Worm (Caenorhabditis elegans) whole organism, late embryonic: Measurements from ENCODE around the gene ZK1055.2.
A peak's percentile ranks its signal among the peaks of the same experiment; 100 is the strongest.

Experiments used
- C38D4.7 ChIP-seq: fragments of 200-800 bp; sonication (Bioruptor generic); optimal IDR thresholded peaks from 2 replicates; lab custom pipeline; 2018; ENCODE audit warnings: mild to moderate bottlenecking, missing genetic modification characterization, moderate library complexity, missing compliant biosample characterization
- K02D7.2 ChIP-seq: sonication (generic microtip); optimal IDR thresholded peaks from 2 replicates; lab custom pipeline; 2017; ENCODE audit warnings: mild to moderate bottlenecking, missing genetic modification characterization, missing compliant biosample characterization
- T23F11.4 ChIP-seq: fragments of 200-800 bp; sonication (Bioruptor generic); optimal IDR thresholded peaks from 2 replicates; lab custom pipeline; 2018; ENCODE audit warnings: mild to moderate bottlenecking, missing genetic modification characterization, missing compliant biosample characterization
- ceh-18 ChIP-seq: sonication (generic microtip); optimal IDR thresholded peaks from 2 replicates; lab custom pipeline; 2016; ENCODE audit warnings: missing genetic modification characterization, missing compliant biosample characterization
- ceh-19 ChIP-seq: fragments of 200-800 bp; sonication (Bioruptor generic); optimal IDR thresholded peaks from 2 replicates; lab custom pipeline; 2018; ENCODE audit warnings: mild to moderate bottlenecking, missing genetic modification characterization, missing compliant biosample characterization
- ceh-2 ChIP-seq: sonication (generic microtip); optimal IDR thresholded peaks from 2 replicates; lab custom pipeline; 2016; ENCODE audit warnings: missing genotype, missing genetic modification characterization, missing compliant biosample characterization
- ceh-31 ChIP-seq: sonication (generic microtip); optimal IDR thresholded peaks from 2 replicates; lab custom pipeline; 2016; ENCODE audit warnings: missing genetic modification characterization, missing compliant biosample characterization
- ceh-45 ChIP-seq: fragments of 200-800 bp; sonication (Bioruptor generic); IDR thresholded peaks from 2 replicates; pipeline ENCODE4 v1.3.6; 2022; ENCODE audit warnings: missing genetic modification reagents, missing genetic modification characterization, missing compliant biosample characterization
- ceh-6 ChIP-seq: fragments of 200-800 bp; sonication (Bioruptor generic); optimal IDR thresholded peaks from 2 replicates; lab custom pipeline; 2018; ENCODE audit warnings: mild to moderate bottlenecking, missing genetic modification characterization, missing compliant biosample characterization
- ceh-9 ChIP-seq: sonication (generic microtip); optimal IDR thresholded peaks from 2 replicates; lab custom pipeline; 2016; ENCODE audit warnings: mild to moderate bottlenecking, missing genetic modification characterization, inconsistent platforms, missing compliant biosample characterization
- che-1 ChIP-seq: sonication (generic microtip); optimal IDR thresholded peaks from 2 replicates; lab custom pipeline; 2016; ENCODE audit warnings: mild to moderate bottlenecking, missing genetic modification characterization, missing compliant biosample characterization
- dmd-4 ChIP-seq: sonication (generic microtip); optimal IDR thresholded peaks from 2 replicates; lab custom pipeline; 2016; ENCODE audit warnings: borderline replicate concordance, missing genetic modification characterization, missing compliant biosample characterization
- fkh-6 ChIP-seq: sonication (generic microtip); optimal IDR thresholded peaks from 2 replicates; lab custom pipeline; 2016; ENCODE audit warnings: missing genetic modification characterization, missing compliant biosample characterization
- gmeb-2 ChIP-seq: sonication (generic microtip); optimal IDR thresholded peaks from 2 replicates; lab custom pipeline; 2016; ENCODE audit warnings: missing genetic modification characterization, inconsistent platforms, missing compliant biosample characterization
- hlh-13 ChIP-seq: fragments of 200-800 bp; sonication (Bioruptor generic); optimal IDR thresholded peaks from 2 replicates; lab custom pipeline; 2018; ENCODE audit warnings: mild to moderate bottlenecking, missing genetic modification characterization, missing compliant biosample characterization
- hlh-15 ChIP-seq: sonication (generic microtip); optimal IDR thresholded peaks from 2 replicates; lab custom pipeline; 2016; ENCODE audit warnings: missing genetic modification characterization, missing compliant biosample characterization
- hlh-30 ChIP-seq: sonication (generic microtip); optimal IDR thresholded peaks from 2 replicates; lab custom pipeline; 2017; ENCODE audit warnings: antibody characterized with exemption, missing genetic modification characterization, missing compliant biosample characterization; ENCODE audit not compliant: insufficient read depth
- hlh-8 ChIP-seq: sonication (generic microtip); optimal IDR thresholded peaks from 2 replicates; lab custom pipeline; 2016; ENCODE audit warnings: missing genotype, missing genetic modification characterization, missing compliant biosample characterization
- lin-11 ChIP-seq: fragments of 200-800 bp; sonication (Bioruptor generic); optimal IDR thresholded peaks from 2 replicates; lab custom pipeline; 2018; ENCODE audit warnings: mild to moderate bottlenecking, missing genetic modification characterization, missing compliant biosample characterization
- madf-2 ChIP-seq: sonication (generic microtip); optimal IDR thresholded peaks from 2 replicates; lab custom pipeline; 2017; ENCODE audit warnings: missing genetic modification characterization, missing compliant biosample characterization
- nhr-232 ChIP-seq: sonication (generic microtip); optimal IDR thresholded peaks from 2 replicates; lab custom pipeline; 2016; ENCODE audit warnings: missing genetic modification characterization, missing compliant biosample characterization
- npax-4 ChIP-seq: sonication (generic microtip); optimal IDR thresholded peaks from 2 replicates; lab custom pipeline; 2016; ENCODE audit warnings: missing genetic modification characterization, missing compliant biosample characterization
- pros-1 ChIP-seq: fragments of 150-350 bp; optimal IDR thresholded peaks from 2 replicates; lab custom pipeline; 2014; ENCODE audit warnings: missing biosample characterization, missing genetic modification reagents, missing genetic modification characterization
- ref-2 ChIP-seq: sonication (generic microtip); optimal IDR thresholded peaks from 2 replicates; lab custom pipeline; 2016; ENCODE audit warnings: missing genetic modification characterization, missing compliant biosample characterization
- rnt-1 ChIP-seq: sonication (generic microtip); optimal IDR thresholded peaks from 2 replicates; lab custom pipeline; 2016; ENCODE audit warnings: missing genetic modification characterization, missing compliant biosample characterization
- sox-4 ChIP-seq: sonication (generic microtip); optimal IDR thresholded peaks from 2 replicates; lab custom pipeline; 2017; ENCODE audit warnings: mild to moderate bottlenecking, missing genetic modification characterization, inconsistent platforms, missing compliant biosample characterization
- syd-9 ChIP-seq: sonication (generic microtip); optimal IDR thresholded peaks from 2 replicates; lab custom pipeline; 2016; ENCODE audit warnings: mild to moderate bottlenecking, missing genetic modification characterization, moderate library complexity, missing compliant biosample characterization
- tbx-2 ChIP-seq: sonication (generic microtip); optimal IDR thresholded peaks from 2 replicates; lab custom pipeline; 2016; ENCODE audit warnings: missing genetic modification characterization, missing compliant biosample characterization
- tbx-7 ChIP-seq: sonication (generic microtip); optimal IDR thresholded peaks from 2 replicates; lab custom pipeline; 2016; ENCODE audit warnings: missing genotype, missing genetic modification characterization, missing compliant biosample characterization
- unc-3 ChIP-seq, 2 experiments: fragments of 200-800 bp in 1 of 2; sonication (Bioruptor generic) in 1 of 2; sonication (generic microtip) in 1 of 2; conservative IDR thresholded peaks in 1 of 2; optimal IDR thresholded peaks in 1 of 2; 2 replicates each; pipeline versions ENCODE4 v1.3.6 to Lab custom; 2016 to 2022; ENCODE audit warnings: missing compliant biosample characterization in 2 of 2, missing genetic modification characterization in 2 of 2, missing genetic modification reagents in 1 of 2
- unc-55 ChIP-seq: sonication (generic microtip); optimal IDR thresholded peaks from 2 replicates; lab custom pipeline; 2017; ENCODE audit warnings: missing biosample characterization, missing genetic modification reagents, missing genetic modification characterization
- unc-86 ChIP-seq: sonication (generic microtip); optimal IDR thresholded peaks from 2 replicates; lab custom pipeline; 2016; ENCODE audit warnings: missing genetic modification characterization, missing compliant biosample characterization

Gene ZK1055.2

DNA sequence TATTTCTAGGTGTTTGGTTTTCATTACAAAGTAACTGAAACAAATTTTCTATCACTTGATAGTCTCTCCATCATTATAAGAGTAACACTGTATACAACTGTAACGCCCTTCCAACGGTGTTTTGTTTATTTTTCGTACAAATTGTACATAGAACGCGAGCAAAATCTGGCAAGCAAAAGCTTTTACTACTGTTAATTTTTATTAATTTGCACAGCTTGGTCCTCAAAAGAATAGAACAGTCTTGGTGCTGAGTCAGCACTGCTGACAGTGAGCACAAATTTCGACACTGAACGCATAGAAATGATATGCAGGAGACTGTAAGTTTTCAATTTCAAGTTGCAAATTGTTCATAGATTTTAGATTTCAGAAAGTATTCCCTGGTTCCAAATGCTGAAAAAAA is at the start of gene ZK1055.2:
ZK1055.2 (plus strand) TSS at position 301 of the 400 bp plus-strand sequence.
- TF ChIP-seq npax-4 (tag; lab: Kevin White, UChicago) (no peak), ref-2 (no peak), madf-2 (tag; lab: Kevin White, UChicago) (no peak), ceh-18 (tag; lab: Kevin White, UChicago) (no peak), gmeb-2 (no peak), dmd-4 (tag; lab: Kevin White, UChicago) (no peak), fkh-6 (tag; lab: Kevin White, UChicago) (no peak), ceh-9 (tag; lab: Kevin White, UChicago) (no peak), hlh-8 (no peak)

DNA sequence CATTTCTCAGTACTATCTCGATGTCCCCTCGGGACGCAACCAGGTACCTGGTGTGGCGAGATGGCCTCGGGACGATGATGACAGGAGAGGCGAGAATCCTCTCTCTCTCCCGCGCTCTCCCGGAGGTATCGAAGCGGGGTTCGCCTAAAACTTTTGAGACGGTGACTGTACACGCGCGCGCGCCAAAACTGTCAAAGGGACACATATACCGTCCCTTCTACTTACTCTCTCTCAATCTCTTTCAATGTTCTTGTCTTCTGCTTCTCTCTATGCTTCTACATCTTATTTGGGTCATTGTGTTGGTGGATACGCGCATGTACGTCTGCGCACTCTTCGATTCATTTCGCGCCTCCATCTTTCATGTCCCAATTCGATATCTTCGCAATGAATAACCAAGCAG is 48.5 kb upstream of the ZK1055.2 start:
- TF ChIP-seq pros-1 (tag; lab: Kevin White, UChicago) (peak; percentile 58), hlh-30 (tag; lab: Kevin White, UChicago) (no peak), T23F11.4 (peak; percentile 37), tbx-7 (tag; lab: Kevin White, UChicago) (no peak), tbx-2 (tag; lab: Kevin White, UChicago) (peak; percentile 32), ceh-6 (no peak), syd-9 (no peak), ref-2 (peak; percentile 55), rnt-1 (no peak), ceh-45 (GFP tag; lab: Robert Waterston, UW) (no peak), K02D7.2 (tag; lab: Kevin White, UChicago) (no peak), che-1 (tag; lab: Kevin White, UChicago) (no peak), unc-55 (GFP tag; lab: Kevin White, UChicago) (no peak), nhr-232 (tag; lab: Kevin White, UChicago) (no peak)

DNA sequence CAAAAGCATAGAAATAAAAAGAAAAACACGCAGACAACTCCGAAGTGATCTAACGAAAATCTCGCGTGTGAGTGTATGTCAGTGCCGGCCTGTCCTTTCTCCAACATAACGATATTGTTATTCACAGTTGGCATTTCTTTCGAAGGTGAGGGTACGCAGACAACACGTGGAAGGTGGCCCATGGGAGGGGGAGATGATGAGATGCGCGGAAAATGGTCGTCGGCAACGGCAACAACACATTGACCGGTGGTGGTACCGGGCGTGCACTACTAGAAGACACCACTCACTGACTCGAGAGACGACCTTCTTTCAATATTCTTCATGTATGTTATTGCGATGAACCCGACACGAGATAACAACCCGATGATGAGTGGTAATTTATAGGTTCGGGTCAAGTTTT is 45.4 kb upstream of the ZK1055.2 start:
- no peak for TF ChIP-seq hlh-13 (GFP tag; lab: Kevin White, UChicago)
- no peak for TF ChIP-seq ceh-31 (tag; lab: Kevin White, UChicago)
- TF ChIP-seq tbx-2 (tag; lab: Kevin White, UChicago), result peak; percentile 41
- TF ChIP-seq ref-2, result peak; percentile 61
- no peak for TF ChIP-seq unc-3 (GFP tag; conservative IDR thresholded peaks at IDR 0.05; lab: Robert Waterston, UW)
- TF ChIP-seq unc-3 (tag; optimal IDR thresholded peaks at IDR 0.05; lab: Kevin White, UChicago), result no peak
- no peak for TF ChIP-seq tbx-7 (tag; lab: Kevin White, UChicago)
- no peak for TF ChIP-seq lin-11 (tag; lab: Kevin White, UChicago)

DNA sequence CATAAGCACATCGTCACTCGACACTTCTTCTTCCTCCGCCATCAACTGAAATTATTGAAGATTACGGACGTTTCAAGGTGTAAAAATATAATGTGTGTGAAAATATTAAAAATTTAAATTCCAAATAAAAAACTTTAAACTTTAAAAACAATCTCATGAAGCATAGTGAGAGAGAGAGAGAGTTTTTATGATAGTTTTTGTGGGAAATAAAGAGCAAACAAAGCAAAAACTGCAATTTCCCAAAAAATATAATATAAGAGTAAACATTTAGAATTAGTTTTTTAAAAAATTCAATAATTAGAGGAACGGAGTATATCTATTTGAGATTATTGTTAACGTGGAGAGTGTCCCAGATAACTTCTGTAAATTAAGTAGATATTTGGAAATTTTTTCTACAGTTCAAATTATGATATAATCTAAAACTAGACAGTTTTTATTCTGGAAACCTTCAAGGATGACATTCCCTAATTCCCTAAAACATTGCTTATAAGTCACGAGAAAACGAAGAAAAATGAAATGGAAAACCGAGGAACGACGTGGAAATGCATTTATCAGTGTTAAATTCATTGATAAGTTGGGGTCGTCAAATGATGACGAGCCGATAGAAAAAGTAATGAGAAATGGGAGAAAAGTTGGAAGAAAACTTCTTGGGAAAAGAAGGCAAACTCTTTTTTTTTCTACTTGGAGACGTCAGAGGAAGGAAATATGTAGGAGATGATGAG is 43.8 kb upstream of the ZK1055.2 start, which contains the start of gene dre-1:
dre-1 (minus strand) TSS at position 51 of the 722 bp plus-strand sequence.
- no peak for TF ChIP-seq hlh-15 (tag; lab: Kevin White, UChicago)
- TF ChIP-seq, all 69 proteins: peak for 0

DNA sequence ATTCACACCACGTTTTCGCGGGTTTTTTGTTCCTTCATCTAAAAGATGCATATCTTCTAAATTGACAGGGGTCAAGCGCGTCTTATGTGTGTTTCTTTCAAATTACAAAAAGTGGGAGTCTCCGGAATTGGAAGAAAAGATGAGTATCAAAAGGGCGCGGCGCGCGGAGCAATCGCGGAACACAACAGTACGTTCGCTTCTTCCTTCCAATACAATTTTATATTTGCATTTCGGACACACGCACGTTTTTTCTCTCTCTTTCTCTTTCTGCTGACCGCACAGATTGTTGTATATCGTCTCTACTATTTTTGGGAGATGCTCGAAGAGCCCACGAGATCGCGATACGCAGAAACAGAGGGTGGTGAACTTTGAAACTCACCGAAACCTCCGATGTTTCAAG is 42.1 kb upstream of the ZK1055.2 start:
- TF ChIP-seq sox-4 (tag; lab: Kevin White, UChicago) (no peak), C38D4.7 (GFP tag; lab: Kevin White, UChicago) (no peak), ceh-2 (no peak), ceh-19 (no peak), unc-86 (tag; lab: Kevin White, UChicago) (no peak), T23F11.4 (no peak), lin-11 (tag; lab: Kevin White, UChicago) (no peak)
- TF ChIP-seq, all 69 proteins: peak for 0
